Worm (Caenorhabditis elegans): ENCODE data around the gene C39B10.4.
A peak's percentile ranks its signal among the peaks of the same experiment; 100 is the strongest.

C39B10.4 gene

ce11 chrX:10412425-10412824 lies 32.4 kb upstream of the C39B10.4 start, which contains the start of gene acr-8:
Gene acr-8, plus strand, starts transcription at chrX:10412725.
- TF ChIP-seq tra-1 (GFP tag; IDR thresholded peaks at IDR 0.05): no peak
- peak in 1 of 2 experiments; percentile 53 for TF ChIP-seq unc-62 (GFP tag; optimal IDR thresholded peaks at IDR 0.05 in 1 of 2)
- TF ChIP-seq unc-62 (tag; optimal IDR thresholded peaks at IDR 0.05): no peak

ce11 chrX:10419743-10420142 lies 25.1 kb upstream of the C39B10.4 start, which contains the start of gene cdk-11.2:
Gene cdk-11.2, minus strand, starts transcription at chrX:10419765.
- TF ChIP-seq saeg-2 (GFP tag; IDR thresholded peaks at IDR 0.05) (no peak), pqm-1 (tag; optimal IDR thresholded peaks at IDR 0.05) (peak; percentile 24), nhr-10 (tag; optimal IDR thresholded peaks at IDR 0.05) (no peak), mxl-3 (GFP tag; optimal IDR thresholded peaks at IDR 0.05) (peak; percentile 54), nhr-77 (tag; optimal IDR thresholded peaks at IDR 0.05) (peak; percentile 51), rbr-2 (tag; optimal IDR thresholded peaks at IDR 0.05) (peak; percentile 60), Y48G9A.11 (GFP tag; IDR thresholded peaks at IDR 0.05) (no peak), R02D3.7 (tag; optimal IDR thresholded peaks at IDR 0.05) (no peak), lir-3 (tag; optimal IDR thresholded peaks at IDR 0.05) (no peak), ceh-32 (tag; optimal IDR thresholded peaks at IDR 0.05; ENCODE audit: poor library complexity) (no peak), fkh-10 (GFP tag; optimal IDR thresholded peaks at IDR 0.05) (peak; percentile 48), nhr-111 (GFP tag; optimal IDR thresholded peaks at IDR 0.05) (no peak), F44E2.7 (GFP tag; IDR thresholded peaks at IDR 0.05) (no peak), jun-1 (tag; optimal IDR thresholded peaks at IDR 0.05) (no peak), arid-1 (GFP tag; conservative IDR thresholded peaks at IDR 0.05) (no peak), lin-13 (GFP tag; optimal IDR thresholded peaks at IDR 0.05) (peak; percentile 32), ZK546.5 (tag; optimal IDR thresholded peaks at IDR 0.05) (no peak), lin-38 (GFP tag; IDR thresholded peaks at IDR 0.05) (no peak), nhr-28 (tag; optimal IDR thresholded peaks at IDR 0.05) (peak; percentile 77), zag-1 (tag; optimal IDR thresholded peaks at IDR 0.05) (no peak), nhr-237 (tag; optimal IDR thresholded peaks at IDR 0.05) (no peak), Y105C5A.15 (GFP tag; IDR thresholded peaks at IDR 0.05) (no peak), spr-3 (GFP tag; optimal IDR thresholded peaks at IDR 0.05) (no peak), egl-27 (tag; optimal IDR thresholded peaks at IDR 0.05) (no peak), daf-8 (GFP tag; IDR thresholded peaks at IDR 0.05) (no peak), hlh-30 (tag; optimal IDR thresholded peaks at IDR 0.05; ENCODE audit: insufficient read depth) (peak; percentile 71), nhr-11 (tag; optimal IDR thresholded peaks at IDR 0.05) (peak; percentile 37), F37D6.2 (tag; optimal IDR thresholded peaks at IDR 0.05) (no peak), T20F7.1 (GFP tag; optimal IDR thresholded peaks at IDR 0.05) (no peak), nhr-102 (tag; optimal IDR thresholded peaks at IDR 0.05) (no peak), ztf-11 (tag; optimal IDR thresholded peaks at IDR 0.05) (no peak), daf-19 (GFP tag; conservative IDR thresholded peaks at IDR 0.05) (no peak), lsy-2 (tag; optimal IDR thresholded peaks at IDR 0.05) (no peak), Y5F2A.4 (GFP tag; optimal IDR thresholded peaks at IDR 0.05) (no peak), F49E8.2 (tag; optimal IDR thresholded peaks at IDR 0.05; ENCODE audit: borderline replicate concordance) (no peak), ztf-7 (tag; optimal IDR thresholded peaks at IDR 0.05) (peak; percentile 46), fos-1 (tag; optimal IDR thresholded peaks at IDR 0.05) (no peak), gei-8 (GFP tag; optimal IDR thresholded peaks at IDR 0.05) (no peak), hif-1 (tag; optimal IDR thresholded peaks at IDR 0.05) (no peak), lin-29 (GFP tag; IDR thresholded peaks at IDR 0.05) (no peak), zfp-2 (tag; optimal IDR thresholded peaks at IDR 0.05) (no peak), sdz-12 (GFP tag; optimal IDR thresholded peaks at IDR 0.05) (no peak), skn-1 (tag; optimal IDR thresholded peaks at IDR 0.05) (no peak), T26A8.4 (GFP tag; IDR thresholded peaks at IDR 0.05) (no peak), aly-2 (tag; optimal IDR thresholded peaks at IDR 0.05) (no peak), tra-1 (GFP tag; IDR thresholded peaks at IDR 0.05) (no peak), vab-7 (GFP tag; IDR thresholded peaks at IDR 0.05) (no peak), lin-39 (tag; optimal IDR thresholded peaks at IDR 0.05) (no peak), ceh-20 (GFP tag; IDR thresholded peaks at IDR 0.05) (no peak)

Measured in whole organism, L4 larva.